Worm (Caenorhabditis elegans): ENCODE data around the gene F38A6.5.

DNA sequence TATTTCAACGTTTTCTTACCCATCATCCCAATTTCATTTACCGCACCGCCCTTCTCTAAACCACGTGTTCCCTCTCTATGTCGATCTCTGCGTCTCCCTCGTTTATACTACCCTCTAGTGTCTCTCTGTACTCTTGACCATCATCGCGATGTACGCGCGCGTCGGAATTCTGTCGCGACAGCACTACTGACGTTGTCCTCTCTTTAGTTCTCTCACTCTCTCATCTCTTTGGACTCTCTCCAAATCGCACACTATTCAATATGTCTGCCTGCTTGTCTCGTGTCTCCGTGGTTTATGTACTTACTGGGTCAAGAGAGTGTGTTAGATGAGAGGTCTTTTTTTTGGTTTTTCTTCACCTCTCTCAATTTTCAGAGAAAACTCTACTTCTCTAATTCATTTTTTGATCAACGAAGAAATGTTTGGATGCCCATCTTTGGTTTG lies 4.7 kb upstream of the F38A6.5 start:
- TF ChIP-seq nhr-237 (tag; optimal IDR thresholded peaks at IDR 0.05), result peak; percentile 88
- TF ChIP-seq ztf-11 (tag; optimal IDR thresholded peaks at IDR 0.05), result no peak
- peak; percentile 88 for TF ChIP-seq unc-120 (tag; optimal IDR thresholded peaks at IDR 0.05; ENCODE audit: poor library complexity, severe bottlenecking)
- no peak for TF ChIP-seq snpc-4 (tag; optimal IDR thresholded peaks at IDR 0.05)
- TF ChIP-seq sptf-1 (tag; optimal IDR thresholded peaks at IDR 0.05), result peak; percentile 52
- TF ChIP-seq ceh-39 (tag; optimal IDR thresholded peaks at IDR 0.05), result peak; percentile 28
- no peak for TF ChIP-seq mls-2 (tag; optimal IDR thresholded peaks at IDR 0.05)
